Worm (Caenorhabditis elegans) whole organism, early embryonic: Measurements from ENCODE around the gene F08G12.1.

Experiments
- ets-7 ChIP-seq: sonication (generic microtip); optimal IDR thresholded peaks from 2 replicates; lab custom pipeline; 2016; ENCODE audit warnings: missing genotype, missing genetic modification characterization, missing compliant biosample characterization
- hmbx-1 ChIP-seq: sonication (generic microtip); optimal IDR thresholded peaks from 2 replicates; lab custom pipeline; 2016; ENCODE audit warnings: mild to moderate bottlenecking, missing genetic modification characterization, missing compliant biosample characterization

DNA sequence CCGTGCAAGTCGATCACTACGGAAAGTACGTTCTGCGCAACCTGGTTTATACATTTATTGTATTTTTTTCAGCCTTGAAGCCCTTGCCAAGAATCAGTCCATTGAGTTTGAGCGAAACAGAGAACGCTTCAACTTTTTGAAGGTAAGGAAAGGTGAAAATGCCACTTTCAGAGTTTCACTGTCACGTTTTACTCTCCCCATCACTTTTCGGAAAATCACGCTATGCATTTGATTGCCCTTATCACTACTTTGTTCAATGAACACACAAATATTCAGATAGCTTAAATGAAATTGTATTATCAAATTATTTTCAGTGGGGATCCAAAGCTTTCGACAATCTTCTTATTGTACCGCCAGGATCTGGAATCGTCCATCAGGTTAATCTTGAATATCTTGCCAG lies 34.8 kb upstream of the F08G12.1 start:
- TF ChIP-seq ets-7 (tag; lab: Kevin White, UChicago) (no peak), hmbx-1 (tag; lab: Kevin White, UChicago) (no peak)
